Fruit fly (Drosophila melanogaster) whole organism, embryonic: Measurements from ENCODE around the gene Vm26Ac.

Experiments used
- Bdp1 ChIP-seq: fragments of 200-800 bp; sonication (Bioruptor generic); optimal IDR thresholded peaks from 3 replicates; lab custom pipeline; 2016; ENCODE audit warnings: missing biosample characterization, missing genetic modification characterization
- CG10321 ChIP-seq: fragments of 200-800 bp; sonication (Bioruptor generic); IDR thresholded peaks from 2 replicates; pipeline ENCODE4 v1.3.6; 2022; ENCODE audit warnings: missing biosample characterization, missing genetic modification characterization
- CG10431 ChIP-seq: fragments of 200-800 bp; sonication (Bioruptor generic); optimal IDR thresholded peaks from 3 replicates; lab custom pipeline; 2018; ENCODE audit warnings: missing biosample characterization, mild to moderate bottlenecking, missing genetic modification characterization
- CG10462 ChIP-seq: fragments of 200-800 bp; sonication (Bioruptor generic); optimal IDR thresholded peaks from 2 replicates; lab custom pipeline; 2016; ENCODE audit warnings: missing biosample characterization, missing genetic modification characterization
- CG10543 ChIP-seq: fragments of 200-800 bp; sonication (Bioruptor generic); optimal IDR thresholded peaks from 3 replicates; lab custom pipeline; 2017; ENCODE audit warnings: missing biosample characterization, mild to moderate bottlenecking, missing genetic modification characterization, moderate library complexity
- CG12071 ChIP-seq: fragments of 200-800 bp; sonication (Bioruptor generic); optimal IDR thresholded peaks from 3 replicates; lab custom pipeline; 2018; ENCODE audit warnings: missing biosample characterization, mild to moderate bottlenecking, missing genetic modification characterization
- CG13287 ChIP-seq: fragments of 200-800 bp; sonication (Bioruptor generic); IDR thresholded peaks from 2 replicates; pipeline ENCODE4 v1.3.6; 2022; ENCODE audit warnings: missing biosample characterization, missing genetic modification characterization; ENCODE audit not compliant: partially characterized antibody
- CG13775 ChIP-seq: fragments of 200-800 bp; sonication (Bioruptor generic); optimal IDR thresholded peaks from 3 replicates; lab custom pipeline; 2017; ENCODE audit warnings: missing biosample characterization, mild to moderate bottlenecking, missing genetic modification characterization
- CG15073 ChIP-seq: fragments of 200-800 bp; sonication (Bioruptor generic); optimal IDR thresholded peaks from 2 replicates; lab custom pipeline; 2016; ENCODE audit warnings: missing biosample characterization, missing genetic modification characterization
- CG16815 ChIP-seq: fragments of 200-800 bp; sonication (Bioruptor generic); optimal IDR thresholded peaks from 3 replicates; lab custom pipeline; 2017; ENCODE audit warnings: missing biosample characterization, mild to moderate bottlenecking, missing genetic modification characterization
- CG17568 ChIP-seq: fragments of 200-800 bp; sonication (Bioruptor generic); optimal IDR thresholded peaks from 2 replicates; lab custom pipeline; 2018; ENCODE audit warnings: missing biosample characterization, mild to moderate bottlenecking, missing genetic modification characterization, moderate library complexity
- CG18262 ChIP-seq: fragments of 200-800 bp; optimal IDR thresholded peaks from 3 replicates; lab custom pipeline; 2019; ENCODE audit warnings: missing biosample characterization, mild to moderate bottlenecking, missing genetic modification characterization, moderate library complexity
- CG30403 ChIP-seq: fragments of 200-800 bp; sonication (Bioruptor generic); optimal IDR thresholded peaks from 3 replicates; lab custom pipeline; 2016; ENCODE audit warnings: missing biosample characterization, missing genetic modification characterization
- CG32767 ChIP-seq: fragments of 200-800 bp; sonication (Bioruptor generic); IDR thresholded peaks from 2 replicates; pipeline ENCODE4 v1.3.6; 2022; ENCODE audit warnings: missing biosample characterization, missing genetic modification characterization
- CG32772 ChIP-seq: fragments of 200-800 bp; sonication (Bioruptor generic); IDR thresholded peaks from 2 replicates; pipeline ENCODE4 v1.3.6; 2022; ENCODE audit warnings: missing biosample characterization, missing genetic modification characterization
- CG3281 ChIP-seq: fragments of 200-800 bp; sonication (Bioruptor generic); optimal IDR thresholded peaks from 3 replicates; lab custom pipeline; 2017; ENCODE audit warnings: missing biosample characterization, mild to moderate bottlenecking, missing genetic modification characterization
- CG3407 ChIP-seq: fragments of 200-800 bp; sonication (Bioruptor generic); optimal IDR thresholded peaks from 2 replicates; lab custom pipeline; 2018; ENCODE audit warnings: missing biosample characterization, mild to moderate bottlenecking, missing genetic modification characterization
- CG34376 ChIP-seq: fragments of 200-800 bp; sonication (Bioruptor generic); optimal IDR thresholded peaks from 2 replicates; lab custom pipeline; 2018; ENCODE audit warnings: missing biosample characterization, mild to moderate bottlenecking, missing genetic modification characterization
- CG42726 ChIP-seq: fragments of 200-800 bp; sonication (Bioruptor generic); IDR thresholded peaks from 2 replicates; pipeline ENCODE4 v1.3.6; 2022; ENCODE audit warnings: missing biosample characterization, missing genetic modification characterization; ENCODE audit not compliant: partially characterized antibody
- CG4328 ChIP-seq: fragments of 200-800 bp; sonication (Bioruptor generic); optimal IDR thresholded peaks from 3 replicates; lab custom pipeline; 2017; ENCODE audit warnings: missing biosample characterization, missing genetic modification reagents, missing genetic modification characterization
- CG6689 ChIP-seq: fragments of 200-800 bp; sonication (Bioruptor generic); IDR thresholded peaks from 2 replicates; pipeline ENCODE4 v1.3.6; 2022; ENCODE audit warnings: missing biosample characterization, missing genetic modification characterization
- CG8765 ChIP-seq: fragments of 200-800 bp; sonication (Bioruptor generic); IDR thresholded peaks from 2 replicates; pipeline ENCODE4 v1.3.6; 2022; ENCODE audit warnings: missing biosample characterization, missing genetic modification characterization
- CG9437 ChIP-seq: fragments of 200-800 bp; sonication (Bioruptor generic); optimal IDR thresholded peaks from 2 replicates; lab custom pipeline; 2018; ENCODE audit warnings: missing biosample characterization, mild to moderate bottlenecking, missing genetic modification characterization
- CHES-1-like ChIP-seq: fragments of 200-800 bp; sonication (Bioruptor generic); optimal IDR thresholded peaks from 2 replicates; lab custom pipeline; 2016; ENCODE audit warnings: missing biosample characterization, missing genetic modification characterization
- CTCF ChIP-seq: fragments of 200-800 bp; sonication (Bioruptor generic); optimal IDR thresholded peaks from 2 replicates; lab custom pipeline; 2017; ENCODE audit warnings: missing biosample characterization, mild to moderate bottlenecking, missing genetic modification characterization, moderate library complexity
- E2f1 ChIP-seq: fragments of 200-800 bp; sonication (Bioruptor generic); IDR thresholded peaks from 2 replicates; pipeline ENCODE4 v1.3.6; 2022; ENCODE audit warnings: missing biosample characterization, missing genetic modification characterization
- Fer2 ChIP-seq: fragments of 200-800 bp; sonication (Bioruptor generic); optimal IDR thresholded peaks from 2 replicates; lab custom pipeline; 2018; ENCODE audit warnings: missing biosample characterization, mild to moderate bottlenecking, missing genetic modification characterization, moderate library complexity
- Gsc ChIP-seq: fragments of 200-800 bp; sonication (Bioruptor generic); IDR thresholded peaks from 2 replicates; pipeline ENCODE4 v1.3.6; 2022; ENCODE audit warnings: missing biosample characterization, missing genetic modification characterization
- HLH3B ChIP-seq: fragments of 200-800 bp; sonication (Bioruptor generic); IDR thresholded peaks from 2 replicates; pipeline ENCODE4 v1.3.6; 2022; ENCODE audit warnings: missing biosample characterization, missing genetic modification characterization
- Hand ChIP-seq: fragments of 200-800 bp; sonication (Bioruptor generic); optimal IDR thresholded peaks from 2 replicates; lab custom pipeline; 2017; ENCODE audit warnings: mild to moderate bottlenecking, missing biosample characterization, missing genetic modification reagents, missing genetic modification characterization
- Nf-YC ChIP-seq: fragments of 200-800 bp; optimal IDR thresholded peaks from 3 replicates; lab custom pipeline; 2019; ENCODE audit warnings: missing biosample characterization, mild to moderate bottlenecking, missing genetic modification characterization, moderate library complexity
- Ravus ChIP-seq: fragments of 200-800 bp; sonication (Bioruptor generic); IDR thresholded peaks from 2 replicates; pipeline ENCODE4 v1.3.6; 2022; ENCODE audit warnings: missing biosample characterization, missing genetic modification characterization
- Six4 ChIP-seq: fragments of 200-800 bp; sonication (Bioruptor generic); optimal IDR thresholded peaks from 2 replicates; lab custom pipeline; 2016; ENCODE audit warnings: missing biosample characterization, missing genetic modification characterization
- chm ChIP-seq: fragments of 200-800 bp; sonication (Bioruptor generic); IDR thresholded peaks from 2 replicates; pipeline ENCODE4 v1.3.6; 2022; ENCODE audit warnings: missing biosample characterization, missing genetic modification characterization
- crc ChIP-seq: fragments of 200-800 bp; sonication (Bioruptor generic); optimal IDR thresholded peaks from 2 replicates; lab custom pipeline; 2016; ENCODE audit warnings: missing biosample characterization, missing genetic modification characterization
- dysf ChIP-seq: fragments of 200-800 bp; sonication (Bioruptor generic); IDR thresholded peaks from 3 replicates; pipeline ENCODE4 v1.3.6; 2022; ENCODE audit warnings: missing biosample characterization, missing genetic modification characterization
- grau ChIP-seq: fragments of 200-800 bp; optimal IDR thresholded peaks from 3 replicates; lab custom pipeline; 2019; ENCODE audit warnings: missing biosample characterization, mild to moderate bottlenecking, missing genetic modification characterization, moderate library complexity
- gsb ChIP-seq: fragments of 200-800 bp; sonication (Bioruptor generic); IDR thresholded peaks from 2 replicates; pipeline ENCODE4 v1.3.6; 2022; ENCODE audit warnings: missing biosample characterization, missing genetic modification characterization
- h ChIP-seq: fragments of >200 bp; optimal IDR thresholded peaks from 2 replicates; lab custom pipeline; 2017
- ind ChIP-seq: fragments of 200-800 bp; sonication (Bioruptor generic); optimal IDR thresholded peaks from 3 replicates; lab custom pipeline; 2016; ENCODE audit warnings: missing biosample characterization, missing genetic modification characterization
- lab ChIP-seq: fragments of 200-800 bp; sonication (Bioruptor generic); optimal IDR thresholded peaks from 3 replicates; lab custom pipeline; 2017; ENCODE audit warnings: missing biosample characterization, missing genetic modification characterization, mild to moderate bottlenecking, moderate library complexity, missing genetic modification reagents
- onecut ChIP-seq: fragments of 200-800 bp; sonication (Bioruptor generic); IDR thresholded peaks from 2 replicates; pipeline ENCODE4 v1.3.6; 2022; ENCODE audit warnings: missing biosample characterization, missing genetic modification characterization
- pfk ChIP-seq: fragments of 200-800 bp; sonication (Bioruptor generic); optimal IDR thresholded peaks from 2 replicates; lab custom pipeline; 2018; ENCODE audit warnings: missing biosample characterization, mild to moderate bottlenecking, missing genetic modification characterization, moderate library complexity
- pros ChIP-seq: fragments of 200-800 bp; sonication (Bioruptor generic); optimal IDR thresholded peaks from 3 replicates; lab custom pipeline; 2019; ENCODE audit warnings: missing biosample characterization, mild to moderate bottlenecking, missing genetic modification characterization, moderate library complexity
- so ChIP-seq: fragments of 200-800 bp; sonication (Bioruptor generic); IDR thresholded peaks from 3 replicates; pipeline ENCODE4 v1.3.6; 2022; ENCODE audit warnings: missing biosample characterization, missing genetic modification characterization
- sqz ChIP-seq: fragments of 200-800 bp; sonication (Bioruptor generic); optimal IDR thresholded peaks from 3 replicates; lab custom pipeline; 2018; ENCODE audit warnings: missing biosample characterization, mild to moderate bottlenecking, missing genetic modification characterization
- sr ChIP-seq: fragments of 200-800 bp; sonication (Bioruptor generic); IDR thresholded peaks from 3 replicates; pipeline ENCODE4 v1.3.6; 2022; ENCODE audit warnings: missing biosample characterization, missing genetic modification characterization
- stc ChIP-seq: fragments of 200-800 bp; sonication (Bioruptor generic); IDR thresholded peaks from 2 replicates; pipeline ENCODE4 v1.3.6; 2022; ENCODE audit warnings: missing biosample characterization, missing genetic modification characterization
- twi ChIP-seq: fragments of 200-800 bp; optimal IDR thresholded peaks from 2 replicates; lab custom pipeline; 2019; ENCODE audit warnings: missing biosample characterization, mild to moderate bottlenecking, missing genetic modification characterization, moderate library complexity
- wek ChIP-seq: fragments of 200-800 bp; sonication (Bioruptor generic); optimal IDR thresholded peaks from 3 replicates; lab custom pipeline; 2018; ENCODE audit warnings: missing biosample characterization, mild to moderate bottlenecking, missing genetic modification characterization, moderate library complexity
- wor ChIP-seq: fragments of 200-800 bp; sonication (Bioruptor generic); IDR thresholded peaks from 2 replicates; pipeline ENCODE4 v1.3.6; 2022; ENCODE audit warnings: missing biosample characterization, missing genetic modification characterization
- yki ChIP-seq: fragments of >200 bp; optimal IDR thresholded peaks from 3 replicates; lab custom pipeline; 2018
- zen ChIP-seq: fragments of 200-800 bp; sonication (Bioruptor generic); optimal IDR thresholded peaks from 3 replicates; lab custom pipeline; 2018; ENCODE audit warnings: missing biosample characterization, mild to moderate bottlenecking, missing genetic modification characterization, moderate library complexity

Gene Vm26Ac

dm6 chr2L:5999247-5999646 is 40.8 kb upstream of the Vm26Ac start, which contains the start of gene Kdm5 (continued):
- TF ChIP-seq dysf (no peak; the same call in 2 of the 3 replicates), CG6689 (GFP tag; lab: Robert Waterston, UW) (0 out of 2 replicates have a peak, but pooled peaks have one; percentile 14), CG3281 (GFP tag; lab: Kevin White, UChicago) (peak; percentile 51), CG4328 (peak; percentile 36), CG16815 (GFP tag; lab: Kevin White, UChicago) (no peak), grau (tag; lab: Kevin White, UChicago) (no peak), CG17568 (no peak), zen (peak; percentile 16), CG10321 (GFP tag; lab: Robert Waterston, UW) (no peak), CG42726 (GFP tag; lab: Robert Waterston, UW) (no peak), CG12071 (no peak), so (GFP tag; lab: Robert Waterston, UW) (no peak), Gsc (GFP tag; lab: Robert Waterston, UW) (no peak), CG10543 (peak; percentile 78), CG32767 (no peak), sr (GFP tag; lab: Robert Waterston, UW) (no peak), pros (GFP tag; lab: Kevin White, UChicago) (no peak), CG18262 (tag; lab: Kevin White, UChicago) (peak; percentile 8), lab (GFP tag; lab: Kevin White, UChicago) (peak; percentile 64), CG3407 (GFP tag; lab: Kevin White, UChicago) (no peak), CG15073 (no peak), CG9437 (GFP tag; lab: Kevin White, UChicago) (no peak), E2f1 (GFP tag; lab: Robert Waterston, UW) (0 out of 2 replicates have a peak, but pooled peaks have one; percentile 26), h (no peak), sqz (peak; percentile 3), HLH3B (GFP tag; lab: Robert Waterston, UW) (0 out of 2 replicates have a peak, but pooled peaks have one; percentile 28), CG8765 (GFP tag; lab: Robert Waterston, UW) (0 out of 2 replicates have a peak, but pooled peaks have one; percentile 15), CHES-1-like (GFP tag; lab: Kevin White, UChicago) (peak; percentile 56), Six4 (no peak), Nf-YC (tag; lab: Kevin White, UChicago) (peak; percentile 68), Bdp1 (GFP tag; lab: Kevin White, UChicago) (no peak), CG13775 (no peak), yki (no peak), onecut (GFP tag; lab: Robert Waterston, UW) (0 out of 2 replicates have a peak, but pooled peaks have one; percentile 13), CG32772 (GFP tag; lab: Robert Waterston, UW) (no peak), wor (no peak), CTCF (GFP tag; lab: Kevin White, UChicago) (peak; percentile 30), CG13287 (peak; percentile 24; the same call in 1 of the 2 replicates), pfk (no peak), Hand (GFP tag; lab: Kevin White, UChicago) (no peak), CG34376 (GFP tag; lab: Kevin White, UChicago) (peak; percentile 19), crc (no peak), ind (GFP tag; lab: Kevin White, UChicago) (no peak), chm (GFP tag; lab: Robert Waterston, UW) (peak; percentile 47; the same call in 1 of the 2 replicates), wek (no peak), CG30403 (peak; percentile 4), twi (tag; lab: Kevin White, UChicago) (peak; percentile 15), CG10462 (no peak), stc (GFP tag; lab: Robert Waterston, UW) (no peak), CG10431 (GFP tag; lab: Kevin White, UChicago) (peak; percentile 58), gsb (GFP tag; lab: Robert Waterston, UW) (no peak), Ravus (no peak), Fer2 (tag; lab: Kevin White, UChicago) (no peak)
